Worm (Caenorhabditis elegans): ENCODE measurements around the gene nhr-228.

ce11 chrV:2264925-2265324, 16.6 kb upstream of the nhr-228 start:
- no peak for TF ChIP-seq nhr-11 (tag; optimal IDR thresholded peaks at IDR 0.05)
- TF ChIP-seq zag-1 (tag; optimal IDR thresholded peaks at IDR 0.05) = no peak
- no peak for TF ChIP-seq lsy-2 (tag; optimal IDR thresholded peaks at IDR 0.05)
- no peak for TF ChIP-seq nhr-237 (tag; optimal IDR thresholded peaks at IDR 0.05)
